Fruit fly (Drosophila melanogaster) whole organism, prepupa: ENCODE measurements around the gene SKIP.

Source experiments
- Blimp-1 ChIP-seq: fragments of 200-800 bp; sonication (Bioruptor generic); optimal IDR thresholded peaks from 3 replicates; lab custom pipeline; 2017; ENCODE audit warnings: missing biosample characterization, missing genetic modification characterization, mild to moderate bottlenecking, moderate library complexity, missing genetic modification reagents
- CG10669 ChIP-seq: fragments of 200-800 bp; sonication (Bioruptor generic); optimal IDR thresholded peaks from 3 replicates; lab custom pipeline; 2018; ENCODE audit warnings: missing biosample characterization, mild to moderate bottlenecking, missing genetic modification characterization, moderate library complexity
- CG6808 ChIP-seq: fragments of 200-800 bp; sonication (Bioruptor generic); optimal IDR thresholded peaks from 3 replicates; lab custom pipeline; 2017; ENCODE audit warnings: missing biosample characterization, missing genetic modification characterization, mild to moderate bottlenecking, moderate library complexity, missing genetic modification reagents
- Ets21C ChIP-seq: fragments of 200-800 bp; sonication (Bioruptor generic); optimal IDR thresholded peaks from 3 replicates; lab custom pipeline; 2016; ENCODE audit warnings: missing biosample characterization, missing genetic modification characterization
- Hr38 ChIP-seq: sonication (Bioruptor generic); optimal IDR thresholded peaks from 2 replicates; lab custom pipeline; 2016; ENCODE audit warnings: missing biosample characterization, missing genetic modification characterization
- Met ChIP-seq: fragments of 200-800 bp; sonication (Bioruptor generic); optimal IDR thresholded peaks from 3 replicates; lab custom pipeline; 2016; ENCODE audit warnings: missing biosample characterization, missing genetic modification characterization
- OdsH ChIP-seq: fragments of 200-800 bp; sonication (Bioruptor generic); optimal IDR thresholded peaks from 3 replicates; lab custom pipeline; 2016; ENCODE audit warnings: missing biosample characterization, missing genetic modification characterization
- acj6 ChIP-seq: fragments of 200-800 bp; sonication (Bioruptor generic); optimal IDR thresholded peaks from 3 replicates; lab custom pipeline; 2016; ENCODE audit warnings: missing biosample characterization, missing genetic modification characterization
- net ChIP-seq: fragments of 200-800 bp; sonication (Bioruptor generic); optimal IDR thresholded peaks from 3 replicates; lab custom pipeline; 2016; ENCODE audit warnings: missing biosample characterization, missing genetic modification characterization
- salr ChIP-seq, 2 experiments: fragments of 200-800 bp; sonication (Bioruptor generic); optimal IDR thresholded peaks; 3 replicates each; lab custom pipeline; 2016 to 2018; ENCODE audit warnings: missing biosample characterization in 2 of 2, missing genetic modification characterization in 2 of 2, mild to moderate bottlenecking in 1 of 2

dm6 chr3R:22119354-22119753 lies 14.3 kb upstream of the SKIP start, which contains the start of gene Ir94c:
- TF ChIP-seq Blimp-1 (GFP tag; lab: Kevin White, UChicago) (no peak), OdsH (GFP tag; lab: Kevin White, UChicago) (no peak), Ets21C (GFP tag; lab: Kevin White, UChicago) (no peak), CG6808 (GFP tag; lab: Kevin White, UChicago) (no peak), salr (GFP tag; optimal IDR thresholded peaks at IDR 0.05; lab: Kevin White, UChicago) (no peak), net (no peak), Hr38 (no peak), Met (GFP tag; lab: Kevin White, UChicago) (no peak), acj6 (no peak), CG10669 (GFP tag; lab: Kevin White, UChicago) (no peak)
